Worm (Caenorhabditis elegans): Measurements from ENCODE around the gene rpac-19.

DNA sequence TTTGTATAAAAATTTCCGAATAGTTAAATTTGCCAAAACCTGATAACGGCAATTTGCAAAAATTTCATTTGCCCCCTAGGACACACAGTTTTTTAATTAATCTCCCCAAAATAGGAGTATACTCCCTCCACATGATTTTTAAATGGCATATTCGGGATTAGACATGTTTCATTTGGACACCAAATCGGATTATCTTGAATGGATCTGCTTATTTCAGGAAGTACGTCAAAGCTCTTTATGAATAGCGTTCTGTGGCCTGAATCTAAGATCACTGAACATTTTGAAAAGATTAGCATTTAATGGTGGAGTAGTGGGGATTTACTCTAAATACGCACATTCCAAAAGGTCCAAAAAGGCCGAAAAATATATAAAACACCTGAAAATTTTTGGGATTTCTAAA is 28.9 kb upstream of the rpac-19 start:
- TF ChIP-seq nhr-237 (tag; optimal IDR thresholded peaks at IDR 0.05) (no peak), tag-97 (GFP tag; IDR thresholded peaks at IDR 0.05) (no peak), aha-1 (tag) (no peak), pha-4 (GFP tag; IDR thresholded peaks at IDR 0.05) (no peak), pha-4 (tag; optimal IDR thresholded peaks at IDR 0.05) (no peak)

Measured in whole organism, L4 larva.